Fruit fly (Drosophila melanogaster) whole organism, pupa: ENCODE data around the gene Gas41.

Experiments
- CG10348 ChIP-seq: fragments of 200-800 bp; sonication (Bioruptor generic); IDR thresholded peaks from 2 replicates; pipeline ENCODE4 v1.3.6; 2022; ENCODE audit warnings: missing biosample characterization, missing genetic modification characterization
- CG12605 ChIP-seq: fragments of 200-800 bp; sonication (Bioruptor generic); IDR thresholded peaks from 2 replicates; pipeline ENCODE4 v1.3.6; 2022; ENCODE audit warnings: missing biosample characterization, missing genetic modification characterization
- CG13204 ChIP-seq: fragments of 200-800 bp; sonication (Bioruptor generic); optimal IDR thresholded peaks from 2 replicates; lab custom pipeline; 2018; ENCODE audit warnings: missing biosample characterization, mild to moderate bottlenecking, missing genetic modification characterization, moderate library complexity
- CG14655 ChIP-seq: fragments of 200-800 bp; sonication (Bioruptor generic); optimal IDR thresholded peaks from 3 replicates; lab custom pipeline; 2017; ENCODE audit warnings: mild to moderate bottlenecking, missing biosample characterization, missing genetic modification reagents, missing genetic modification characterization
- CG15710 ChIP-seq: fragments of 200-800 bp; sonication (Bioruptor generic); optimal IDR thresholded peaks from 2 replicates; lab custom pipeline; 2018; ENCODE audit warnings: missing biosample characterization, mild to moderate bottlenecking, missing genetic modification characterization, moderate library complexity
- CG17806 ChIP-seq: fragments of 200-800 bp; sonication (Bioruptor generic); optimal IDR thresholded peaks from 2 replicates; lab custom pipeline; 2018; ENCODE audit warnings: missing biosample characterization, mild to moderate bottlenecking, missing genetic modification characterization, moderate library complexity
- CG32121 ChIP-seq: fragments of 200-800 bp; sonication (Bioruptor generic); IDR thresholded peaks from 2 replicates; pipeline ENCODE4 v1.3.6; 2022; ENCODE audit warnings: missing biosample characterization, missing genetic modification characterization
- CG34367 ChIP-seq: fragments of 200-800 bp; sonication (Bioruptor generic); optimal IDR thresholded peaks from 2 replicates; lab custom pipeline; 2018; ENCODE audit warnings: missing biosample characterization, mild to moderate bottlenecking, missing genetic modification characterization
- CG4496 ChIP-seq: fragments of 200-800 bp; sonication (Bioruptor generic); IDR thresholded peaks from 3 replicates; pipeline ENCODE4 v1.3.6; 2022; ENCODE audit warnings: missing biosample characterization, missing genetic modification characterization
- CG8159 ChIP-seq: fragments of 200-800 bp; sonication (Bioruptor generic); optimal IDR thresholded peaks from 3 replicates; lab custom pipeline; 2018; ENCODE audit warnings: missing biosample characterization, mild to moderate bottlenecking, missing genetic modification characterization, moderate library complexity
- CG8301 ChIP-seq: fragments of 200-800 bp; sonication (Bioruptor generic); optimal IDR thresholded peaks from 2 replicates; lab custom pipeline; 2018; ENCODE audit warnings: missing biosample characterization, mild to moderate bottlenecking, missing genetic modification characterization
- CG9948 ChIP-seq: fragments of 200-800 bp; sonication (Bioruptor generic); optimal IDR thresholded peaks from 2 replicates; lab custom pipeline; 2018; ENCODE audit warnings: missing biosample characterization, mild to moderate bottlenecking, missing genetic modification characterization, moderate library complexity
- D1 ChIP-seq: fragments of 200-800 bp; sonication (Bioruptor generic); optimal IDR thresholded peaks from 2 replicates; lab custom pipeline; 2018; ENCODE audit warnings: missing biosample characterization, mild to moderate bottlenecking, missing genetic modification characterization, moderate library complexity
- EcR ChIP-seq: fragments of 200-800 bp; sonication (Bioruptor generic); optimal IDR thresholded peaks from 3 replicates; lab custom pipeline; 2019; ENCODE audit warnings: missing biosample characterization, missing genetic modification characterization, mild to moderate bottlenecking, moderate library complexity, missing genetic modification reagents
- Ets98B ChIP-seq: fragments of 200-800 bp; sonication (Bioruptor generic); IDR thresholded peaks from 2 replicates; pipeline ENCODE4 v1.3.6; 2022; ENCODE audit warnings: missing biosample characterization, missing genetic modification characterization
- Pif1A ChIP-seq: fragments of 200-800 bp; sonication (Bioruptor generic); optimal IDR thresholded peaks from 3 replicates; lab custom pipeline; 2016; ENCODE audit warnings: missing biosample characterization, missing genetic modification characterization
- Pif1B ChIP-seq: fragments of 200-800 bp; sonication (Bioruptor generic); optimal IDR thresholded peaks from 3 replicates; lab custom pipeline; 2016; ENCODE audit warnings: missing biosample characterization, missing genetic modification characterization
- Snoo ChIP-seq: fragments of 200-800 bp; sonication (Bioruptor generic); optimal IDR thresholded peaks from 3 replicates; lab custom pipeline; 2017; ENCODE audit warnings: missing biosample characterization, mild to moderate bottlenecking, missing genetic modification characterization, inconsistent platforms
- fd96Ca ChIP-seq: fragments of 200-800 bp; sonication (Bioruptor generic); IDR thresholded peaks from 3 replicates; pipeline ENCODE4 v1.3.6; 2022; ENCODE audit warnings: missing biosample characterization, missing genetic modification characterization
- gl ChIP-seq: fragments of 200-800 bp; sonication (Bioruptor generic); optimal IDR thresholded peaks from 2 replicates; lab custom pipeline; 2018; ENCODE audit warnings: missing biosample characterization, mild to moderate bottlenecking, missing genetic modification characterization
- rn ChIP-seq: fragments of 200-800 bp; sonication (Bioruptor generic); IDR thresholded peaks from 2 replicates; pipeline ENCODE4 v1.3.6; 2022; ENCODE audit warnings: missing biosample characterization, missing genetic modification characterization

Gene Gas41

dm6 chr2L:6920661-6921359, 29.2 kb downstream of the Gas41 start, which contains the start of gene Hrb27C:
TSS of gene Hrb27C (plus strand) at chr2L:6920704.
- TF ChIP-seq CG14655 (no peak), Ets98B (GFP tag; lab: Robert Waterston, UW) (peak; percentile 33; the same call in 1 of the 2 replicates)

dm6 chr2L:6919850-6920660, 30.0 kb downstream of the Gas41 start, which contains the start of gene x16:
TSS of gene x16 (minus strand) at chr2L:6920210.
- TF ChIP-seq CG8159 (tag; lab: Kevin White, UChicago): peak; percentile 13
- TF ChIP-seq Snoo (tag; lab: Kevin White, UChicago): no peak

- TF ChIP-seq CG15710 (tag; lab: Kevin White, UChicago): peak; percentile 4
- no peak for TF ChIP-seq CG9948 (tag; lab: Kevin White, UChicago)
Measured at dm6 chr2L:6919203-6919849, 30.7 kb downstream of the Gas41 start.

dm6 chr2L:6918517-6919202, 31.3 kb downstream of the Gas41 start, which contains the start of gene nop5:
TSS of gene nop5 (minus strand) at chr2L:6918743.
- TF ChIP-seq Snoo (tag; lab: Kevin White, UChicago): peak; percentile 50
- peak; percentile 44 for TF ChIP-seq CG17806 (tag; lab: Kevin White, UChicago)
- peak; percentile 67 for TF ChIP-seq CG15710 (tag; lab: Kevin White, UChicago)
- TF ChIP-seq CG8301: no peak
- TF ChIP-seq CG9948 (tag; lab: Kevin White, UChicago): peak; percentile 63
- TF ChIP-seq rn (GFP tag; lab: Robert Waterston, UW): no peak

- TF ChIP-seq fd96Ca (GFP tag; lab: Robert Waterston, UW) (no peak), CG8159 (tag; lab: Kevin White, UChicago) (no peak), CG9948 (tag; lab: Kevin White, UChicago) (no peak), CG13204 (GFP tag; lab: Kevin White, UChicago) (no peak), CG32121 (GFP tag; lab: Robert Waterston, UW) (no peak)
Measured at dm6 chr2L:6916345-6916744, 33.7 kb downstream of the Gas41 start, which contains the start of gene CG32829. TSS of gene CG32829 (minus strand) at chr2L:6916445.

- no peak for TF ChIP-seq CG14655
- TF ChIP-seq CG10348 (GFP tag; lab: Robert Waterston, UW): no peak
- no peak for TF ChIP-seq CG8159 (tag; lab: Kevin White, UChicago)
- TF ChIP-seq EcR (GFP tag; lab: Kevin White, UChicago): no peak
- no peak for TF ChIP-seq CG34367 (tag; lab: Kevin White, UChicago)
- TF ChIP-seq Snoo (tag; lab: Kevin White, UChicago): no peak
- no peak for TF ChIP-seq rn (GFP tag; lab: Robert Waterston, UW)
- no peak for TF ChIP-seq D1 (tag; lab: Kevin White, UChicago)
- TF ChIP-seq CG8301: no peak
- no peak for TF ChIP-seq Pif1B (GFP tag; lab: Kevin White, UChicago)
- no peak for TF ChIP-seq CG12605 (GFP tag; lab: Robert Waterston, UW)
- no peak for TF ChIP-seq CG17806 (tag; lab: Kevin White, UChicago)
- TF ChIP-seq gl: no peak
- no peak for TF ChIP-seq CG15710 (tag; lab: Kevin White, UChicago)
- TF ChIP-seq Ets98B (GFP tag; lab: Robert Waterston, UW): no peak
- no peak for TF ChIP-seq fd96Ca (GFP tag; lab: Robert Waterston, UW)
- TF ChIP-seq, all 21 proteins: peak for 0
Measured at dm6 chr2L:6913964-6914363, 36.0 kb downstream of the Gas41 start, which contains the start of gene Wee1. TSS of gene Wee1 (minus strand) at chr2L:6914138.

dm6 chr2L:6907761-6908160, 42.2 kb downstream of the Gas41 start, which contains the start of the genes Polr1F and Rat1:
TSS of gene Polr1F (minus strand) at chr2L:6907844.
TSS of gene Rat1 (plus strand) at chr2L:6908083.
- no peak for TF ChIP-seq EcR (GFP tag; lab: Kevin White, UChicago)
- TF ChIP-seq CG17806 (tag; lab: Kevin White, UChicago): no peak
- no peak for TF ChIP-seq D1 (tag; lab: Kevin White, UChicago)
- TF ChIP-seq CG12605 (GFP tag; lab: Robert Waterston, UW): no peak
- TF ChIP-seq gl: no peak
- no peak for TF ChIP-seq CG14655
- TF ChIP-seq CG8301: no peak
- no peak for TF ChIP-seq CG13204 (GFP tag; lab: Kevin White, UChicago)
- no peak for TF ChIP-seq CG32121 (GFP tag; lab: Robert Waterston, UW)
- no peak for TF ChIP-seq Snoo (tag; lab: Kevin White, UChicago)
- TF ChIP-seq CG10348 (GFP tag; lab: Robert Waterston, UW): no peak
- TF ChIP-seq rn (GFP tag; lab: Robert Waterston, UW): no peak
- no peak for TF ChIP-seq Pif1A
- no peak for TF ChIP-seq CG4496 (GFP tag; lab: Robert Waterston, UW)
- no peak for TF ChIP-seq CG34367 (tag; lab: Kevin White, UChicago)
- no peak for TF ChIP-seq Pif1B (GFP tag; lab: Kevin White, UChicago)
- TF ChIP-seq CG8159 (tag; lab: Kevin White, UChicago): no peak
- no peak for TF ChIP-seq Ets98B (GFP tag; lab: Robert Waterston, UW)
- TF ChIP-seq CG15710 (tag; lab: Kevin White, UChicago): no peak
- no peak for TF ChIP-seq fd96Ca (GFP tag; lab: Robert Waterston, UW)
